Worm (Caenorhabditis elegans): ENCODE results near the gene pros-1.

ce11 chrIII:8030963-8031362 lies 36.1 kb upstream of the pros-1 start, which contains the start of gene F44B9.9:
- TF ChIP-seq pha-4 (tag; optimal IDR thresholded peaks at IDR 0.05) (no peak), pqm-1 (tag; optimal IDR thresholded peaks at IDR 0.05) (no peak), ceh-31 (tag; optimal IDR thresholded peaks at IDR 0.05) (no peak), unc-42 (tag; optimal IDR thresholded peaks at IDR 0.05) (no peak), rnt-1 (tag; optimal IDR thresholded peaks at IDR 0.05) (no peak), ceh-9 (tag; optimal IDR thresholded peaks at IDR 0.05) (no peak), gmeb-2 (tag; optimal IDR thresholded peaks at IDR 0.05) (no peak), fkh-10 (GFP tag; optimal IDR thresholded peaks at IDR 0.05) (no peak), K02D7.2 (tag; optimal IDR thresholded peaks at IDR 0.05) (no peak), tbx-2 (tag; optimal IDR thresholded peaks at IDR 0.05) (no peak), hlh-6 (tag; optimal IDR thresholded peaks at IDR 0.05) (no peak), ahr-1 (tag; optimal IDR thresholded peaks at IDR 0.05) (no peak), dmd-4 (tag; optimal IDR thresholded peaks at IDR 0.05; ENCODE audit: borderline replicate concordance) (no peak)

Data from whole organism, late embryonic.